In the genomic region with DNA sequence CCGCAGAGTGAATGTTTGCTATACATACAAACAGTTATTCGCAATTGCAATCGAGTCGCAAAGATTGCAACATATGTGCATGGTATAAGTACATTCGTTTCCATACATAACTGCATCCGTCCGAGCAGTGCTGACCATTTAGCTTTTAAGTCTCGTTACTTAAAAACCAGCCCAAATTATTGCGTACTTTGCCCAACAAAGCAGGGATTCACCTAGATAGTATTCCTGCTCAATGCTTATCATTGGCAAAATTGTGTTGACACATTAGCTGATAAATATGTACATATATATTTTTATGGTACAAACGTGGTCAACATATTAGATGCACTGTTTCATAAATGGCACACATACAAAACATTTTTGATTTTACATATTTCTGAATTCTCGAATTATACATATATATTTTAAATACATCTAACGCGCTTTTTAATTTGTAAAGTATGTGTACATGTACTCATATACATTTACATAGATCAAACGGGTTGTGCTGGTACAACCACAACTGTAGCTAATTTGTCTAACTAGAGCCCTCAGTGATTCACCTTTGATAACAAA, we compare ENCODE assay signal across 4 fruit fly cellular contexts.
TF ChIP-seq lines count a peak whose summit lies in the region.

No protein-coding gene starts in this region.

- no peak for TF ChIP-seq CTCF in whole organism, embryonic (GFP tag; optimal IDR thresholded peaks at IDR 0.05; lab: Kevin White, UChicago)

TF ChIP-seq in whole organism, adult, 20 proteins besides CTCF, POLR2A, EP300 and RAD21:
- no peak for TF ChIP-seq pad (GFP tag; optimal IDR thresholded peaks at IDR 0.05; lab: Kevin White, UChicago)
- peak; percentile 48 for TF ChIP-seq kay (GFP tag; lab: Kevin White, UChicago; ENCODE audit: borderline replicate concordance)
- TF ChIP-seq Crg-1 (GFP tag; optimal IDR thresholded peaks at IDR 0.05; lab: Kevin White, UChicago) = no peak
- no peak for TF ChIP-seq CG11617 (GFP tag; optimal IDR thresholded peaks at IDR 0.05; lab: Kevin White, UChicago)
- TF ChIP-seq CG5204 (GFP tag; optimal IDR thresholded peaks at IDR 0.05; lab: Kevin White, UChicago) = no peak
- no peak for TF ChIP-seq CG1620 (GFP tag; optimal IDR thresholded peaks at IDR 0.05; lab: Kevin White, UChicago)
- peak; percentile 21 for TF ChIP-seq CG33017 (tag; optimal IDR thresholded peaks at IDR 0.05; lab: Kevin White, UChicago)
- TF ChIP-seq cnc (optimal IDR thresholded peaks at IDR 0.05; lab: Kevin White, UChicago) = no peak
- no peak for TF ChIP-seq bab1 (GFP tag; optimal IDR thresholded peaks at IDR 0.05; lab: Kevin White, UChicago)
- TF ChIP-seq ovo (GFP tag; optimal IDR thresholded peaks at IDR 0.05; lab: Kevin White, UChicago) = no peak
- no peak for TF ChIP-seq cic (GFP tag; optimal IDR thresholded peaks at IDR 0.05; lab: Kevin White, UChicago)
- TF ChIP-seq toe (GFP tag; optimal IDR thresholded peaks at IDR 0.05; lab: Kevin White, UChicago) = no peak
- TF ChIP-seq tj (GFP tag; optimal IDR thresholded peaks at IDR 0.05; lab: Kevin White, UChicago) = no peak
TF ChIP-seq in whole organism, adult: peak in this region for 2.

TF ChIP-seq in whole organism, embryonic, 481 proteins besides CTCF, POLR2A, EP300 and RAD21 (continues in another document):
- no peak for TF ChIP-seq trem (tag; optimal IDR thresholded peaks at IDR 0.05; lab: Kevin White, UChicago)
- no peak for TF ChIP-seq kah (GFP tag; optimal IDR thresholded peaks at IDR 0.05; lab: Kevin White, UChicago)
- TF ChIP-seq eve (GFP tag; optimal IDR thresholded peaks at IDR 0.05; lab: Kevin White, UChicago) = peak in 1 of 2 experiments; percentile 63
- TF ChIP-seq CG13287 (GFP tag; IDR thresholded peaks at IDR 0.05; lab: Robert Waterston, UW; ENCODE audit: partially characterized antibody) = no peak
- no peak for TF ChIP-seq unpg (GFP tag; optimal IDR thresholded peaks at IDR 0.05; lab: Kevin White, UChicago)
- TF ChIP-seq CG8388 (GFP tag; optimal IDR thresholded peaks at IDR 0.05; lab: Kevin White, UChicago) = no peak
- TF ChIP-seq PHDP (tag; optimal IDR thresholded peaks at IDR 0.05; lab: Kevin White, UChicago) = peak; percentile 3
- peak; percentile 60 for TF ChIP-seq CG15479 (GFP tag; optimal IDR thresholded peaks at IDR 0.05; lab: Kevin White, UChicago)
- TF ChIP-seq exex (tag; optimal IDR thresholded peaks at IDR 0.05; lab: Kevin White, UChicago) = peak; percentile 41
- peak; percentile 34 for TF ChIP-seq Med (GFP tag; lab: Kevin White, UChicago)
- TF ChIP-seq Bgb (GFP tag; IDR thresholded peaks at IDR 0.05; lab: Robert Waterston, UW; ENCODE audit: partially characterized antibody) = no peak
- TF ChIP-seq Dip2 (GFP tag; IDR thresholded peaks at IDR 0.05; lab: Robert Waterston, UW) = no peak
- no peak for TF ChIP-seq Blimp-1 (GFP tag; optimal IDR thresholded peaks at IDR 0.05; lab: Kevin White, UChicago)
- no peak for TF ChIP-seq Myb (GFP tag; optimal IDR thresholded peaks at IDR 0.05; lab: Kevin White, UChicago)
- TF ChIP-seq Mrtf (GFP tag; IDR thresholded peaks at IDR 0.05; lab: Robert Waterston, UW) = no peak
- TF ChIP-seq CG7357 (GFP tag; IDR thresholded peaks at IDR 0.05; lab: Robert Waterston, UW) = no peak
- peak; percentile 7 for TF ChIP-seq CG2120 (GFP tag; optimal IDR thresholded peaks at IDR 0.05; lab: Kevin White, UChicago)
- no peak for TF ChIP-seq CG18619 (GFP tag; optimal IDR thresholded peaks at IDR 0.05; lab: Kevin White, UChicago)
- TF ChIP-seq CG3163 (GFP tag; optimal IDR thresholded peaks at IDR 0.05; lab: Kevin White, UChicago) = no peak
- TF ChIP-seq Dfd (GFP tag; optimal IDR thresholded peaks at IDR 0.05; lab: Kevin White, UChicago) = no peak
- TF ChIP-seq lbe (GFP tag; optimal IDR thresholded peaks at IDR 0.05; lab: Kevin White, UChicago) = peak; percentile 12
- no peak for TF ChIP-seq ERR (GFP tag; optimal IDR thresholded peaks at IDR 0.05; lab: Kevin White, UChicago)
- no peak for TF ChIP-seq CG3065 (GFP tag; optimal IDR thresholded peaks at IDR 0.05; lab: Kevin White, UChicago)
- no peak for TF ChIP-seq Nf-YC (tag; optimal IDR thresholded peaks at IDR 0.05; lab: Kevin White, UChicago)
- TF ChIP-seq ase (GFP tag; IDR thresholded peaks at IDR 0.05; lab: Robert Waterston, UW) = no peak

TF ChIP-seq in whole organism, prepupa, 60 proteins besides CTCF, POLR2A, EP300 and RAD21:
- TF ChIP-seq CG15336 (GFP tag; IDR thresholded peaks at IDR 0.05; lab: Robert Waterston, UW) (0 out of 2 replicates have a peak, but pooled peaks have one; percentile 9), CG6163 (GFP tag; IDR thresholded peaks at IDR 0.05; lab: Robert Waterston, UW) (no peak), CG3032 (tag; optimal IDR thresholded peaks at IDR 0.05; lab: Kevin White, UChicago) (no peak), esn (GFP tag; optimal IDR thresholded peaks at IDR 0.05; lab: Kevin White, UChicago) (peak; percentile 6), Hr4 (GFP tag; optimal IDR thresholded peaks at IDR 0.05; lab: Kevin White, UChicago) (peak; percentile 8), Eip78C (GFP tag; lab: Kevin White, UChicago) (peak; percentile 57), Smox (GFP tag; optimal IDR thresholded peaks at IDR 0.05; lab: Kevin White, UChicago) (peak; percentile 6), CG9139 (GFP tag; optimal IDR thresholded peaks at IDR 0.05; lab: Kevin White, UChicago) (no peak), CG8319 (GFP tag; optimal IDR thresholded peaks at IDR 0.05; lab: Kevin White, UChicago) (no peak), Sox14 (GFP tag; optimal IDR thresholded peaks at IDR 0.05; lab: Kevin White, UChicago) (peak; percentile 3), CG6276 (GFP tag; optimal IDR thresholded peaks at IDR 0.05; lab: Kevin White, UChicago) (peak; percentile 19)

TF ChIP-seq in whole organism, wandering third instar larva, 38 proteins besides CTCF, POLR2A, EP300 and RAD21:
- peak; percentile 19 for TF ChIP-seq h (GFP tag; optimal IDR thresholded peaks at IDR 0.05; lab: Kevin White, UChicago)
- TF ChIP-seq Hnf4 (GFP tag; optimal IDR thresholded peaks at IDR 0.05; lab: Kevin White, UChicago) = peak; percentile 14
- TF ChIP-seq Myc (optimal IDR thresholded peaks at IDR 0.05; lab: Kevin White, UChicago) = peak; percentile 16
- no peak for TF ChIP-seq Jra (GFP tag; optimal IDR thresholded peaks at IDR 0.05; lab: Kevin White, UChicago)
- TF ChIP-seq Hr78 (GFP tag; optimal IDR thresholded peaks at IDR 0.05; lab: Kevin White, UChicago) = no peak
- no peak for TF ChIP-seq Rel (GFP tag; optimal IDR thresholded peaks at IDR 0.05; lab: Kevin White, UChicago)
- TF ChIP-seq Rel (tag; optimal IDR thresholded peaks at IDR 0.05; lab: Kevin White, UChicago) = peak; percentile 96
- TF ChIP-seq brk (GFP tag; optimal IDR thresholded peaks at IDR 0.05; lab: Kevin White, UChicago) = peak; percentile 57
